Fruit fly (Drosophila melanogaster) whole organism, embryonic: ENCODE data around the gene lqfR.

Source experiments
- Ada2b ChIP-seq: fragments of 200-800 bp; sonication (Bioruptor generic); IDR thresholded peaks from 2 replicates; pipeline ENCODE4 v1.3.6; 2022; ENCODE audit warnings: missing biosample characterization, missing genetic modification characterization
- Asciz ChIP-seq: fragments of 200-800 bp; sonication (Bioruptor generic); optimal IDR thresholded peaks from 2 replicates; lab custom pipeline; 2017; ENCODE audit warnings: missing biosample characterization, mild to moderate bottlenecking, missing genetic modification characterization, missing genetic modification reagents
- CG10959 ChIP-seq: fragments of 200-800 bp; sonication (Bioruptor generic); IDR thresholded peaks from 2 replicates; pipeline ENCODE4 v1.3.6; 2022; ENCODE audit warnings: missing biosample characterization, missing genetic modification characterization
- CG10979 ChIP-seq: fragments of 200-800 bp; sonication (Bioruptor generic); optimal IDR thresholded peaks from 2 replicates; lab custom pipeline; 2018; ENCODE audit warnings: missing biosample characterization, mild to moderate bottlenecking, missing genetic modification characterization, moderate library complexity
- CG12391 ChIP-seq: fragments of 200-800 bp; sonication (Bioruptor generic); optimal IDR thresholded peaks from 3 replicates; lab custom pipeline; 2018; ENCODE audit warnings: missing biosample characterization, mild to moderate bottlenecking, missing genetic modification characterization, moderate library complexity
- CG12659 ChIP-seq: fragments of 200-800 bp; sonication (Bioruptor generic); optimal IDR thresholded peaks from 3 replicates; lab custom pipeline; 2017; ENCODE audit warnings: mild to moderate bottlenecking, missing biosample characterization, missing genetic modification reagents, missing genetic modification characterization
- CG13296 ChIP-seq: fragments of 200-800 bp; sonication (Bioruptor generic); optimal IDR thresholded peaks from 3 replicates; lab custom pipeline; 2018; ENCODE audit warnings: missing biosample characterization, mild to moderate bottlenecking, missing genetic modification characterization
- CG14441 ChIP-seq: fragments of 200-800 bp; sonication (Bioruptor generic); IDR thresholded peaks from 2 replicates; pipeline ENCODE4 v1.3.6; 2022; ENCODE audit warnings: missing biosample characterization, missing genetic modification characterization
- CG1603 ChIP-seq: fragments of 200-800 bp; sonication (Bioruptor generic); optimal IDR thresholded peaks from 2 replicates; lab custom pipeline; 2019; ENCODE audit warnings: missing biosample characterization, mild to moderate bottlenecking, missing genetic modification characterization, moderate library complexity
- CG16815 ChIP-seq: fragments of 200-800 bp; sonication (Bioruptor generic); optimal IDR thresholded peaks from 3 replicates; lab custom pipeline; 2017; ENCODE audit warnings: missing biosample characterization, mild to moderate bottlenecking, missing genetic modification characterization
- CG17361 ChIP-seq: fragments of 200-800 bp; sonication (Bioruptor generic); IDR thresholded peaks from 3 replicates; pipeline ENCODE4 v1.3.6; 2022; ENCODE audit warnings: missing biosample characterization, missing genetic modification characterization
- CG2120 ChIP-seq: fragments of 200-800 bp; sonication (Bioruptor generic); optimal IDR thresholded peaks from 3 replicates; lab custom pipeline; 2016; ENCODE audit warnings: missing biosample characterization, missing genetic modification characterization
- CG2678 ChIP-seq: fragments of 200-800 bp; sonication (Bioruptor generic); optimal IDR thresholded peaks from 3 replicates; lab custom pipeline; 2019; ENCODE audit warnings: missing biosample characterization, mild to moderate bottlenecking, missing genetic modification characterization, moderate library complexity
- CG2712 ChIP-seq: fragments of 200-800 bp; optimal IDR thresholded peaks from 3 replicates; lab custom pipeline; 2019; ENCODE audit warnings: missing biosample characterization, mild to moderate bottlenecking, missing genetic modification characterization, moderate library complexity
- CG31441 ChIP-seq: fragments of 200-800 bp; sonication (Bioruptor generic); IDR thresholded peaks from 2 replicates; pipeline ENCODE4 v1.3.6; 2022; ENCODE audit warnings: missing biosample characterization, missing genetic modification characterization
- CG34376 ChIP-seq: fragments of 200-800 bp; sonication (Bioruptor generic); optimal IDR thresholded peaks from 2 replicates; lab custom pipeline; 2018; ENCODE audit warnings: missing biosample characterization, mild to moderate bottlenecking, missing genetic modification characterization
- CG4424 ChIP-seq: fragments of 200-800 bp; sonication (Bioruptor generic); optimal IDR thresholded peaks from 3 replicates; lab custom pipeline; 2016; ENCODE audit warnings: missing biosample characterization, missing genetic modification characterization
- CG8924 ChIP-seq: fragments of 200-800 bp; optimal IDR thresholded peaks from 3 replicates; lab custom pipeline; 2019; ENCODE audit warnings: missing biosample characterization, mild to moderate bottlenecking, missing genetic modification characterization, moderate library complexity
- CG8944 ChIP-seq: fragments of 200-800 bp; sonication (Bioruptor generic); optimal IDR thresholded peaks from 3 replicates; lab custom pipeline; 2016; ENCODE audit warnings: missing biosample characterization, missing genetic modification characterization
- CG9609 ChIP-seq: fragments of 200-800 bp; sonication (Bioruptor generic); optimal IDR thresholded peaks from 3 replicates; lab custom pipeline; 2016; ENCODE audit warnings: missing biosample characterization, missing genetic modification characterization
- CG9727 ChIP-seq: fragments of 200-800 bp; sonication (Bioruptor generic); optimal IDR thresholded peaks from 3 replicates; lab custom pipeline; 2017; ENCODE audit warnings: missing biosample characterization, mild to moderate bottlenecking, missing genetic modification characterization
- CoRest ChIP-seq: fragments of 200-800 bp; sonication (Bioruptor generic); optimal IDR thresholded peaks from 3 replicates; lab custom pipeline; 2018; ENCODE audit warnings: missing biosample characterization, mild to moderate bottlenecking, missing genetic modification characterization, moderate library complexity
- Dek ChIP-seq: fragments of 200-800 bp; sonication (Bioruptor generic); optimal IDR thresholded peaks from 3 replicates; lab custom pipeline; 2019; ENCODE audit warnings: missing biosample characterization, mild to moderate bottlenecking, missing genetic modification characterization, moderate library complexity
- Doc2 ChIP-seq: fragments of 200-800 bp; sonication (Bioruptor generic); IDR thresholded peaks from 2 replicates; pipeline ENCODE4 v1.3.6; 2022; ENCODE audit warnings: missing biosample characterization, missing genetic modification characterization
- Ets65A ChIP-seq: fragments of 200-800 bp; sonication (Bioruptor generic); peaks from one replicate; lab custom pipeline; 2016; ENCODE audit warnings: missing biosample characterization, missing genetic modification characterization
- H2.0 ChIP-seq: fragments of 200-800 bp; sonication (Bioruptor generic); IDR thresholded peaks from 2 replicates; pipeline ENCODE4 v1.3.6; 2022; ENCODE audit warnings: missing biosample characterization, missing genetic modification characterization
- Med ChIP-seq: fragments of 200-800 bp; sonication (Bioruptor generic); peaks from one replicate; lab custom pipeline; 2016; ENCODE audit warnings: missing biosample characterization, missing genetic modification characterization, mild to moderate bottlenecking, inconsistent platforms, moderate library complexity
- NC2β ChIP-seq: fragments of 200-800 bp; sonication (Bioruptor generic); optimal IDR thresholded peaks from 2 replicates; lab custom pipeline; 2016; ENCODE audit warnings: missing biosample characterization, missing genetic modification characterization
- Pdp1 ChIP-seq, 2 experiments: fragments of 200-800 bp; sonication (Bioruptor generic); optimal IDR thresholded peaks; 3 replicates each; lab custom pipeline; 2016; ENCODE audit warnings: missing biosample characterization in 2 of 2, missing genetic modification characterization in 2 of 2, mild to moderate bottlenecking in 1 of 2, moderate library complexity in 1 of 2
- abd-A ChIP-seq: fragments of 200-800 bp; sonication (Bioruptor generic); optimal IDR thresholded peaks from 3 replicates; lab custom pipeline; 2019; ENCODE audit warnings: missing biosample characterization, mild to moderate bottlenecking, missing genetic modification characterization, moderate library complexity
- ara ChIP-seq: fragments of 200-800 bp; sonication (Bioruptor generic); IDR thresholded peaks from 2 replicates; pipeline ENCODE4 v1.3.6; 2022; ENCODE audit warnings: missing biosample characterization, missing genetic modification characterization
- ato ChIP-seq: fragments of 200-800 bp; sonication (Bioruptor generic); IDR thresholded peaks from 2 replicates; pipeline ENCODE4 v1.3.6; 2022; ENCODE audit warnings: missing biosample characterization, missing genetic modification characterization; ENCODE audit not compliant: partially characterized antibody
- bowl ChIP-seq: fragments of 200-800 bp; sonication (Bioruptor generic); IDR thresholded peaks from 2 replicates; pipeline ENCODE4 v1.3.6; 2022; ENCODE audit warnings: missing biosample characterization, missing genetic modification characterization
- bsh ChIP-seq, 2 experiments: fragments of 200-800 bp; sonication (Bioruptor generic); optimal IDR thresholded peaks; 2 replicates each; lab custom pipeline; 2017 to 2018; ENCODE audit warnings: mild to moderate bottlenecking in 2 of 2, missing biosample characterization in 2 of 2, missing genetic modification characterization in 2 of 2, moderate library complexity in 1 of 2
- dpn ChIP-seq, 2 experiments: fragments of 200-800 bp; sonication (Bioruptor generic); optimal IDR thresholded peaks; 3 replicates each; lab custom pipeline; 2016; ENCODE audit warnings: missing biosample characterization in 2 of 2, missing genetic modification characterization in 2 of 2
- dysf ChIP-seq: fragments of 200-800 bp; sonication (Bioruptor generic); IDR thresholded peaks from 3 replicates; pipeline ENCODE4 v1.3.6; 2022; ENCODE audit warnings: missing biosample characterization, missing genetic modification characterization
- exex ChIP-seq: fragments of 200-800 bp; sonication (Bioruptor generic); optimal IDR thresholded peaks from 4 replicates; lab custom pipeline; 2018; ENCODE audit warnings: missing biosample characterization, mild to moderate bottlenecking, missing genetic modification characterization, moderate library complexity
- fd64A ChIP-seq: fragments of 200-800 bp; sonication (Bioruptor generic); optimal IDR thresholded peaks from 3 replicates; lab custom pipeline; 2018; ENCODE audit warnings: missing biosample characterization, mild to moderate bottlenecking, missing genetic modification characterization
- gem ChIP-seq: fragments of 200-800 bp; sonication (Bioruptor generic); optimal IDR thresholded peaks from 2 replicates; lab custom pipeline; 2019; ENCODE audit warnings: missing biosample characterization, mild to moderate bottlenecking, missing genetic modification characterization, moderate library complexity
- grau ChIP-seq: fragments of 200-800 bp; optimal IDR thresholded peaks from 3 replicates; lab custom pipeline; 2019; ENCODE audit warnings: missing biosample characterization, mild to moderate bottlenecking, missing genetic modification characterization, moderate library complexity
- grn ChIP-seq: fragments of 200-800 bp; sonication (Bioruptor generic); optimal IDR thresholded peaks from 3 replicates; lab custom pipeline; 2017; ENCODE audit warnings: missing biosample characterization, missing genetic modification characterization
- knrl ChIP-seq: fragments of 200-800 bp; sonication (Bioruptor generic); IDR thresholded peaks from 3 replicates; pipeline ENCODE4 v1.3.6; 2022; ENCODE audit warnings: missing biosample characterization, missing genetic modification characterization; ENCODE audit not compliant: partially characterized antibody
- lola ChIP-seq, 3 experiments: fragments of >200 bp in 2 of 3; fragments of 200-800 bp in 1 of 3; sonication (Bioruptor generic) in 1 of 3; optimal IDR thresholded peaks; 2 replicates each; lab custom pipeline; 2017 to 2019; ENCODE audit warnings: missing biosample characterization in 3 of 3, missing genetic modification characterization in 3 of 3, mild to moderate bottlenecking in 1 of 3, moderate library complexity in 1 of 3
- luna ChIP-seq: fragments of 200-800 bp; sonication (Bioruptor generic); optimal IDR thresholded peaks from 2 replicates; lab custom pipeline; 2016; ENCODE audit warnings: missing biosample characterization, missing genetic modification characterization
- peb ChIP-seq: fragments of 200-800 bp; sonication (Bioruptor generic); IDR thresholded peaks from 2 replicates; pipeline ENCODE4 v1.3.6; 2022; ENCODE audit warnings: missing biosample characterization, missing genetic modification characterization
- repo ChIP-seq: fragments of 200-800 bp; sonication (Bioruptor generic); optimal IDR thresholded peaks from 2 replicates; lab custom pipeline; 2016; ENCODE audit warnings: missing biosample characterization, missing genetic modification characterization
- sens ChIP-seq: fragments of 200-800 bp; sonication (Bioruptor generic); peaks from one replicate; lab custom pipeline; 2016; ENCODE audit warnings: missing biosample characterization, missing genetic modification characterization
- tap ChIP-seq: fragments of 200-800 bp; optimal IDR thresholded peaks from 3 replicates; lab custom pipeline; 2019; ENCODE audit warnings: missing biosample characterization, mild to moderate bottlenecking, missing genetic modification characterization, moderate library complexity
- ttk ChIP-seq: fragments of 200-800 bp; sonication (Bioruptor generic); IDR thresholded peaks from 2 replicates; pipeline ENCODE4 v2.1.2; 2022; ENCODE audit warnings: missing biosample characterization, missing genetic modification characterization

The lqfR gene

dm6 chr3R:22455335-22455985 is 44.4 kb downstream of the lqfR start (continued):
- TF ChIP-seq CG14441 (GFP tag; lab: Robert Waterston, UW) (peak; percentile 15; the same call in 1 of the 2 replicates), CG13296 (GFP tag; lab: Kevin White, UChicago) (peak; percentile 1), CG2120 (GFP tag; lab: Kevin White, UChicago) (peak; percentile 4), CG1603 (tag; lab: Kevin White, UChicago) (no peak), CG8944 (GFP tag; lab: Kevin White, UChicago) (no peak), bsh (GFP tag; optimal IDR thresholded peaks at IDR 0.05; lab: Kevin White, UChicago) (no peak), CG9609 (GFP tag; lab: Kevin White, UChicago) (no peak), ara (0 out of 2 replicates have a peak, but pooled peaks have one; percentile 23), CG10979 (peak; percentile 5), Ada2b (0 out of 2 replicates have a peak, but pooled peaks have one; percentile 6), CG2712 (tag; lab: Kevin White, UChicago) (peak; percentile 4), CG2678 (tag; lab: Kevin White, UChicago) (peak; percentile 33), Ets65A (GFP tag; lab: Kevin White, UChicago) (peak; percentile 90), Pdp1 (GFP tag; optimal IDR thresholded peaks at IDR 0.05; lab: Kevin White, UChicago) (peak in 1 of 2 experiments; percentile 3), CG17361 (GFP tag; lab: Robert Waterston, UW) (peak; percentile 55; the same call in 2 of the 3 replicates), peb (GFP tag; lab: Robert Waterston, UW) (no peak), CG31441 (GFP tag; lab: Robert Waterston, UW) (0 out of 2 replicates have a peak, but pooled peaks have one; percentile 26), lola (GFP tag; optimal IDR thresholded peaks at IDR 0.05; lab: Kevin White, UChicago) (peak in 1 of 3 experiments; percentile 5), Asciz (GFP tag; lab: Kevin White, UChicago) (no peak), gem (tag; lab: Kevin White, UChicago) (peak; percentile 46), dpn (GFP tag; optimal IDR thresholded peaks at IDR 0.05; lab: Kevin White, UChicago) (no peak), grau (tag; lab: Kevin White, UChicago) (peak; percentile 6), luna (no peak), Med (GFP tag; lab: Kevin White, UChicago) (peak; percentile 36), CG9727 (GFP tag; lab: Kevin White, UChicago) (peak; percentile 15), CG16815 (GFP tag; lab: Kevin White, UChicago) (peak; percentile 6), CG12391 (tag; lab: Kevin White, UChicago) (no peak), CG12659 (peak; percentile 0), CoRest (tag; lab: Kevin White, UChicago) (peak; percentile 14), ttk (GFP tag; lab: Robert Waterston, UW) (no peak), sens (GFP tag; lab: Kevin White, UChicago) (peak; percentile 66), CG34376 (GFP tag; lab: Kevin White, UChicago) (peak; percentile 84), NC2β (GFP tag; lab: Kevin White, UChicago) (no peak), abd-A (tag; lab: Kevin White, UChicago) (no peak)

dm6 chr3R:22456007-22456406 is 44.9 kb downstream of the lqfR start:
- TF ChIP-seq fd64A (GFP tag; lab: Kevin White, UChicago): no peak
- no peak for TF ChIP-seq repo (GFP tag; lab: Kevin White, UChicago)
- TF ChIP-seq grn (GFP tag; lab: Kevin White, UChicago): peak; percentile 59
- TF ChIP-seq CG10959 (GFP tag; lab: Robert Waterston, UW): no peak
- no peak for TF ChIP-seq ato (GFP tag; lab: Robert Waterston, UW)
- TF ChIP-seq CG8924 (tag; lab: Kevin White, UChicago): no peak
- peak; percentile 98 for TF ChIP-seq CG34376 (GFP tag; lab: Kevin White, UChicago)
- TF ChIP-seq knrl: no peak
- no peak for TF ChIP-seq H2.0 (GFP tag; lab: Robert Waterston, UW)
- no peak for TF ChIP-seq tap (tag; lab: Kevin White, UChicago)
- TF ChIP-seq exex (tag; lab: Kevin White, UChicago): peak; percentile 51
- no peak for TF ChIP-seq Doc2
- TF ChIP-seq ara: no peak
- no peak for TF ChIP-seq bowl
- TF ChIP-seq dysf (GFP tag; lab: Robert Waterston, UW): no peak
- TF ChIP-seq CG4424 (GFP tag; lab: Kevin White, UChicago): no peak
- no peak for TF ChIP-seq Dek (tag; lab: Kevin White, UChicago)
- TF ChIP-seq bsh (GFP tag; optimal IDR thresholded peaks at IDR 0.05; lab: Kevin White, UChicago): no peak
